Worm (Caenorhabditis elegans): ENCODE measurements around the gene wee-1.1.

The wee-1.1 gene

ce11 chrII:9603419-9603818, 20.1 kb upstream of the wee-1.1 start (continued):
- TF ChIP-seq ztf-22 (GFP tag; optimal IDR thresholded peaks at IDR 0.05) (peak; percentile 90), mes-4 (tag; optimal IDR thresholded peaks at IDR 0.05) (no peak), hlh-12 (tag; optimal IDR thresholded peaks at IDR 0.05) (no peak)

ce11 chrII:9602566-9602965, 19.2 kb upstream of the wee-1.1 start:
- TF ChIP-seq ceh-27 (GFP tag; optimal IDR thresholded peaks at IDR 0.05) (no peak), cebp-1 (GFP tag; IDR thresholded peaks at IDR 0.05) (no peak), cebp-1 (tag; optimal IDR thresholded peaks at IDR 0.05) (peak; percentile 31), ceh-100 (GFP tag; IDR thresholded peaks at IDR 0.05) (no peak), Y67H2A.10 (GFP tag; conservative IDR thresholded peaks at IDR 0.05) (no peak), xnd-1 (tag; optimal IDR thresholded peaks at IDR 0.05) (no peak), nhr-179 (tag; optimal IDR thresholded peaks at IDR 0.05) (no peak)

- TF ChIP-seq tlf-1 (GFP tag; optimal IDR thresholded peaks at IDR 0.05) (no peak), lin-35 (GFP tag; optimal IDR thresholded peaks at IDR 0.05) (peak in 1 of 3 experiments; percentile 27), D2030.7 (GFP tag; IDR thresholded peaks at IDR 0.05) (no peak), pha-4 (tag; optimal IDR thresholded peaks at IDR 0.05) (peak; percentile 29), attf-5 (GFP tag; optimal IDR thresholded peaks at IDR 0.05) (peak; percentile 22), unc-62 (GFP tag; optimal IDR thresholded peaks at IDR 0.05) (peak; percentile 39), tbp1 (GFP tag; optimal IDR thresholded peaks at IDR 0.05) (peak; percentile 14), cebp-1 (GFP tag; IDR thresholded peaks at IDR 0.05) (0 out of 2 replicates have a peak, but pooled peaks have one; percentile 14), cebp-1 (tag; optimal IDR thresholded peaks at IDR 0.05) (peak; percentile 47), snpc-1.1 (tag; optimal IDR thresholded peaks at IDR 0.05; ENCODE audit: insufficient read depth) (no peak)
Measured at ce11 chrII:9601679-9602078, 18.3 kb upstream of the wee-1.1 start.

ce11 chrII:9601069-9601468, 17.7 kb upstream of the wee-1.1 start:
- TF ChIP-seq ccch-3 (GFP tag; optimal IDR thresholded peaks at IDR 0.05) = no peak
- TF ChIP-seq ztf-22 (GFP tag; optimal IDR thresholded peaks at IDR 0.05) = peak; percentile 26
- no peak for TF ChIP-seq hsf-1 (GFP tag; IDR thresholded peaks at IDR 0.05)
- TF ChIP-seq B0261.1 (tag; optimal IDR thresholded peaks at IDR 0.05) = no peak
- TF ChIP-seq rec-8 (tag; optimal IDR thresholded peaks at IDR 0.05) = no peak
- no peak for TF ChIP-seq tbx-9 (tag; optimal IDR thresholded peaks at IDR 0.05; ENCODE audit: borderline replicate concordance)
- no peak for TF ChIP-seq madf-3 (GFP tag; IDR thresholded peaks at IDR 0.05)
- no peak for TF ChIP-seq B0336.3 (GFP tag; IDR thresholded peaks at IDR 0.05)
- peak; percentile 64 for TF ChIP-seq somi-1 (GFP tag; optimal IDR thresholded peaks at IDR 0.05)
- no peak for TF ChIP-seq attf-5 (GFP tag; optimal IDR thresholded peaks at IDR 0.05)
- TF ChIP-seq T26A5.8 (tag; optimal IDR thresholded peaks at IDR 0.05) = no peak
- no peak for TF ChIP-seq lag-1 (GFP tag; IDR thresholded peaks at IDR 0.05)
- no peak for TF ChIP-seq lin-26 (GFP tag; IDR thresholded peaks at IDR 0.05)
- no peak for TF ChIP-seq ztf-25 (GFP tag; IDR thresholded peaks at IDR 0.05)
- TF ChIP-seq sea-2 (GFP tag; IDR thresholded peaks at IDR 0.05) = no peak
- no peak for TF ChIP-seq Y95B8A.8 (GFP tag; IDR thresholded peaks at IDR 0.05)
- TF ChIP-seq nfyb-1 (GFP tag; IDR thresholded peaks at IDR 0.05) = no peak; the same call in 1 of the 2 replicates
- 0 out of 2 replicates have a peak, but pooled peaks have one; percentile 42 for TF ChIP-seq egl-44 (GFP tag; IDR thresholded peaks at IDR 0.05)
- TF ChIP-seq F10E7.11 (tag; optimal IDR thresholded peaks at IDR 0.05) = no peak
- no peak for TF ChIP-seq ztf-3 (GFP tag; optimal IDR thresholded peaks at IDR 0.05)
- no peak for TF ChIP-seq C17E4.6 (GFP tag; IDR thresholded peaks at IDR 0.05)
- TF ChIP-seq egl-18 (GFP tag; IDR thresholded peaks at IDR 0.05) = no peak
- no peak for TF ChIP-seq pha-4 (tag; optimal IDR thresholded peaks at IDR 0.05)
- no peak for TF ChIP-seq F49E8.2 (tag; optimal IDR thresholded peaks at IDR 0.05; ENCODE audit: insufficient read depth)
- no peak for TF ChIP-seq pbrm-1 (GFP tag; IDR thresholded peaks at IDR 0.05)
- no peak for TF ChIP-seq F57A8.1 (GFP tag; optimal IDR thresholded peaks at IDR 0.05)
- no peak for TF ChIP-seq B0035.1 (tag; optimal IDR thresholded peaks at IDR 0.05)
- TF ChIP-seq madf-8 (GFP tag; conservative IDR thresholded peaks at IDR 0.05) = no peak
- TF ChIP-seq ZK185.1 (tag; optimal IDR thresholded peaks at IDR 0.05; ENCODE audit: poor library complexity, severe bottlenecking) = no peak
